Worm (Caenorhabditis elegans) whole organism, young adult: ENCODE measurements around the gene T23F11.4.

ENCODE experiments used
- F10E7.11 ChIP-seq: sonication (generic microtip); optimal IDR thresholded peaks from 2 replicates; lab custom pipeline; 2017; ENCODE audit warnings: mild to moderate bottlenecking, missing genetic modification characterization, moderate library complexity, missing compliant biosample characterization
- F57A8.1 ChIP-seq: fragments of 200-800 bp; sonication (Bioruptor generic); optimal IDR thresholded peaks from 2 replicates; lab custom pipeline; 2018; ENCODE audit warnings: mild to moderate bottlenecking, missing genetic modification characterization, moderate library complexity, missing compliant biosample characterization
- Y79H2A.3 ChIP-seq: fragments of 200-800 bp; sonication (Bioruptor generic); conservative IDR thresholded peaks from 2 replicates; pipeline ENCODE4 v1.3.6; 2022; ENCODE audit warnings: missing genetic modification reagents, missing genetic modification characterization, missing compliant biosample characterization
- attf-5 ChIP-seq: fragments of 200-800 bp; sonication (Bioruptor generic); optimal IDR thresholded peaks from 2 replicates; lab custom pipeline; 2018; ENCODE audit warnings: mild to moderate bottlenecking, missing genetic modification characterization, missing compliant biosample characterization
- cebp-2 ChIP-seq: fragments of 200-800 bp; sonication (Bioruptor generic); IDR thresholded peaks from 2 replicates; pipeline ENCODE4 v1.3.6; 2022; ENCODE audit warnings: missing genetic modification characterization, missing compliant biosample characterization
- ceh-40 ChIP-seq: fragments of 200-800 bp; sonication (Bioruptor generic); IDR thresholded peaks from 2 replicates; pipeline ENCODE4 v1.3.6; 2022; ENCODE audit warnings: missing genetic modification characterization, missing compliant biosample characterization
- die-1 ChIP-seq: sonication (generic microtip); optimal IDR thresholded peaks from 2 replicates; lab custom pipeline; 2016; ENCODE audit warnings: missing genotype, mild to moderate bottlenecking, missing genetic modification characterization, missing compliant biosample characterization
- gei-17 ChIP-seq: fragments of 200-800 bp; sonication (Bioruptor generic); optimal IDR thresholded peaks from 2 replicates; lab custom pipeline; 2018; ENCODE audit warnings: mild to moderate bottlenecking, missing genetic modification characterization, missing compliant biosample characterization
- hlh-26 ChIP-seq: fragments of 200-800 bp; sonication (Bioruptor generic); conservative IDR thresholded peaks from 2 replicates; pipeline ENCODE4 v1.3.6; 2022; ENCODE audit warnings: missing genetic modification reagents, missing genetic modification characterization, missing compliant biosample characterization
- lin-35 ChIP-seq, 3 experiments: fragments of 150-350 bp in 2 of 3; sonication (generic microtip) in 1 of 3; optimal IDR thresholded peaks; 2 replicates each; lab custom pipeline; 2014 to 2018; ENCODE audit warnings: missing biosample characterization in 3 of 3, missing genetic modification characterization in 3 of 3, missing genetic modification reagents in 3 of 3
- mxl-1 ChIP-seq: sonication (generic microtip); optimal IDR thresholded peaks from 2 replicates; lab custom pipeline; 2016; ENCODE audit warnings: missing genetic modification characterization, missing compliant biosample characterization
- tbx-9 ChIP-seq: sonication (generic microtip); optimal IDR thresholded peaks from 2 replicates; lab custom pipeline; 2016; ENCODE audit warnings: borderline replicate concordance, missing genetic modification characterization, inconsistent platforms, missing compliant biosample characterization
- ztf-26 ChIP-seq: sonication (generic microtip); optimal IDR thresholded peaks from 2 replicates; lab custom pipeline; 2017; ENCODE audit warnings: missing genetic modification characterization, missing compliant biosample characterization

The T23F11.4 gene

DNA sequence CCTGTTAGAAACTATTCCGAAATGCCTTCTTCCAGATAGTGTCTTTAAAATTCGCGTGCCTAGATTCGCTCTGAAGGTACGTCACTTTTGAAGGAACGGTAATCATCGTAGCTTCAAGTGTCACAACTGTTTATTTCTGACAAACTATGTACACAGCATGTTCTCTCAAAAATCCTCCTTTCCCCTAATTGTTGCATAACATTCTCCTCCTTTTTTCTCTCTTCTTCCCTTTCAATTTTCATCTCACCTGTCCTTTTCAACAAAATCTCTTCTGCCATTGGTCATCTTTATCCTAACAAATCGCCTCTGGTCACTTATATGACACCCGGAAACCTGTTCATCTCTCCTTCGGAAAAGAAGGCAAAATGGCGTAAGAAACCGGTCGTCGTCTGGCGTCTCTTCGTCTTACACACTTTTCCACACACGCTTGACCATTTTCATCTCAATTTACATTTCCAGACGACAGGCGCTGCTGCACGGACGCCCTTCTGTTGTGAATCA is 49.1 kb downstream of the T23F11.4 start, which contains the start of gene lips-3:
Gene lips-3 (plus strand): TSS at position 458 of the 501 bp plus-strand sequence.
- TF ChIP-seq die-1 (tag; lab: Kevin White, UChicago), result no peak
- TF ChIP-seq ceh-40 (GFP tag; lab: Robert Waterston, UW), result no peak
- TF ChIP-seq tbx-9 (tag; lab: Kevin White, UChicago), result no peak
- TF ChIP-seq gei-17, result no peak
- no peak for TF ChIP-seq attf-5 (GFP tag; lab: Kevin White, UChicago)
- no peak for TF ChIP-seq lin-35 (GFP tag; optimal IDR thresholded peaks at IDR 0.05; lab: Kevin White, UChicago)
- TF ChIP-seq F57A8.1 (GFP tag; lab: Kevin White, UChicago), result no peak
- no peak for TF ChIP-seq cebp-2 (GFP tag; lab: Robert Waterston, UW)
- TF ChIP-seq ztf-26 (tag; lab: Kevin White, UChicago), result no peak
- no peak for TF ChIP-seq F10E7.11 (tag; lab: Kevin White, UChicago)
- no peak for TF ChIP-seq Y79H2A.3
- no peak for TF ChIP-seq hlh-26 (GFP tag; lab: Robert Waterston, UW)
- TF ChIP-seq mxl-1, result no peak
